Worm (Caenorhabditis elegans): ENCODE measurements around the gene F45G2.9.

- TF ChIP-seq nhr-12 (tag; optimal IDR thresholded peaks at IDR 0.05) (no peak), skn-1 (tag; optimal IDR thresholded peaks at IDR 0.05) (peak; percentile 94), aly-2 (tag; optimal IDR thresholded peaks at IDR 0.05) (peak; percentile 37), ztf-11 (tag; optimal IDR thresholded peaks at IDR 0.05) (peak in 1 of 2 experiments; percentile 87), unc-130 (tag; optimal IDR thresholded peaks at IDR 0.05) (peak; percentile 90), lin-15B (tag; optimal IDR thresholded peaks at IDR 0.05) (peak; percentile 94), nhr-28 (tag; optimal IDR thresholded peaks at IDR 0.05) (no peak), egl-27 (tag; optimal IDR thresholded peaks at IDR 0.05) (peak in 1 of 2 experiments; percentile 32), lsy-2 (tag; optimal IDR thresholded peaks at IDR 0.05) (peak; percentile 99), sox-4 (tag; optimal IDR thresholded peaks at IDR 0.05) (peak; percentile 80), dpl-1 (GFP tag; optimal IDR thresholded peaks at IDR 0.05) (peak; percentile 97 to 98 (median 97)), tbx-2 (tag; optimal IDR thresholded peaks at IDR 0.05) (peak; percentile 96), snpc-4 (tag; optimal IDR thresholded peaks at IDR 0.05) (peak; percentile 57), unc-86 (tag; optimal IDR thresholded peaks at IDR 0.05) (peak; percentile 95)
Measured at ce11 chrIII:13462965-13463783, 26.4 kb upstream of the F45G2.9 start, which contains the start of gene ant-1.1.

Measured in whole organism, L1 larva.